Worm (Caenorhabditis elegans): ENCODE measurements around the gene ugt-44.

DNA sequence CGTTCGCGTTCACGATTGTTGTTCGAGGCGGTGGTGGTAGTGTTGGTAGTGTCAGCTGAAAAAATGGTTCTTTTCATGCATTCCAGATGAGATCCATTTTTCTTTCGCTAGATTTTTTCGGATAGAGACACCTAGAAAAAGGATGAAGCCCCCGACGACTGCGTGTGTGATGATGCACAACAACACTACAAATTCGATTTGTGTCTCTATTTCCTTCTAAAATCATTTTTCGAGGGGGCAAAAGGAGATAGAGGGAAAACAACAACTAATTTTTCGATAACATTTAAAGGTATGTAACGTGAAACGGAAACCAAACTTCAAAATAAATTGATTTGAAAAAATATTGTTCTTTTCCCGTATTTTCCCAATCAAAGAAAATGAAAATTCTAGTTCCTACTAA lies 30.9 kb downstream of the ugt-44 start:
- TF ChIP-seq tbx-11 (GFP tag; IDR thresholded peaks at IDR 0.05) (no peak), ama-1 (optimal IDR thresholded peaks at IDR 0.05) (no peak), scrt-1 (GFP tag; IDR thresholded peaks at IDR 0.05) (no peak), aly-1 (tag; optimal IDR thresholded peaks at IDR 0.05) (no peak), tbx-37 (GFP tag; conservative IDR thresholded peaks at IDR 0.05) (no peak), ets-7 (tag; optimal IDR thresholded peaks at IDR 0.05) (no peak), ceh-13 (GFP tag; optimal IDR thresholded peaks at IDR 0.05) (no peak), flt-1 (GFP tag; IDR thresholded peaks at IDR 0.05) (no peak), tra-4 (tag; optimal IDR thresholded peaks at IDR 0.05) (no peak)
